Fruit fly (Drosophila melanogaster) whole organism, embryonic: ENCODE measurements around the gene Rbp1-like.
A peak's percentile ranks its signal among the peaks of the same experiment; 100 is the strongest.

Source experiments
- Abd-B ChIP-seq: fragments of 200-800 bp; sonication (Bioruptor generic); optimal IDR thresholded peaks from 2 replicates; lab custom pipeline; 2018; ENCODE audit warnings: missing biosample characterization, mild to moderate bottlenecking, missing genetic modification characterization, moderate library complexity
- Adf1 ChIP-seq: fragments of 200-800 bp; sonication (Bioruptor generic); IDR thresholded peaks from 2 replicates; pipeline ENCODE4 v1.3.6; 2022; ENCODE audit warnings: missing biosample characterization, missing genetic modification characterization
- Blimp-1 ChIP-seq: fragments of 200-800 bp; sonication (Bioruptor generic); optimal IDR thresholded peaks from 3 replicates; lab custom pipeline; 2018; ENCODE audit warnings: missing biosample characterization, missing genetic modification characterization, mild to moderate bottlenecking, moderate library complexity, missing genetic modification reagents
- CG10209 ChIP-seq: fragments of 200-800 bp; sonication (Bioruptor generic); optimal IDR thresholded peaks from 3 replicates; lab custom pipeline; 2017; ENCODE audit warnings: missing biosample characterization, mild to moderate bottlenecking, missing genetic modification characterization, missing genetic modification reagents
- CG10462 ChIP-seq: fragments of 200-800 bp; sonication (Bioruptor generic); optimal IDR thresholded peaks from 2 replicates; lab custom pipeline; 2016; ENCODE audit warnings: missing biosample characterization, missing genetic modification characterization
- CG11093 ChIP-seq: fragments of 200-800 bp; sonication (Bioruptor generic); IDR thresholded peaks from 3 replicates; pipeline ENCODE4 v1.3.6; 2022; ENCODE audit warnings: missing biosample characterization, missing genetic modification characterization
- CG11456 ChIP-seq: fragments of 200-800 bp; sonication (Bioruptor generic); IDR thresholded peaks from 3 replicates; pipeline ENCODE4 v1.3.6; 2022; ENCODE audit warnings: missing biosample characterization, missing genetic modification characterization
- CG15269 ChIP-seq: fragments of 200-800 bp; sonication (Bioruptor generic); optimal IDR thresholded peaks from 2 replicates; lab custom pipeline; 2018; ENCODE audit warnings: missing biosample characterization, mild to moderate bottlenecking, missing genetic modification characterization, moderate library complexity
- CG17912 ChIP-seq: fragments of 200-800 bp; sonication (Bioruptor generic); optimal IDR thresholded peaks from 2 replicates; lab custom pipeline; 2018; ENCODE audit warnings: missing biosample characterization, mild to moderate bottlenecking, missing genetic modification characterization
- CG18599 ChIP-seq: fragments of 200-800 bp; sonication (Bioruptor generic); optimal IDR thresholded peaks from 3 replicates; lab custom pipeline; 2017; ENCODE audit warnings: missing biosample characterization, missing genetic modification characterization, mild to moderate bottlenecking, moderate library complexity, missing genetic modification reagents
- CG18764 ChIP-seq: fragments of 200-800 bp; sonication (Bioruptor generic); optimal IDR thresholded peaks from 3 replicates; lab custom pipeline; 2016; ENCODE audit warnings: missing biosample characterization, missing genetic modification characterization
- CG2712 ChIP-seq: fragments of 200-800 bp; optimal IDR thresholded peaks from 3 replicates; lab custom pipeline; 2019; ENCODE audit warnings: missing biosample characterization, mild to moderate bottlenecking, missing genetic modification characterization, moderate library complexity
- CG3281 ChIP-seq: fragments of 200-800 bp; sonication (Bioruptor generic); optimal IDR thresholded peaks from 3 replicates; lab custom pipeline; 2017; ENCODE audit warnings: missing biosample characterization, mild to moderate bottlenecking, missing genetic modification characterization
- CG33213 ChIP-seq: fragments of 200-800 bp; sonication (Bioruptor generic); optimal IDR thresholded peaks from 3 replicates; lab custom pipeline; 2016; ENCODE audit warnings: missing biosample characterization, missing genetic modification characterization
- CG33557 ChIP-seq: fragments of 200-800 bp; sonication (Bioruptor generic); optimal IDR thresholded peaks from 2 replicates; lab custom pipeline; 2019; ENCODE audit warnings: missing biosample characterization, mild to moderate bottlenecking, missing genetic modification characterization, moderate library complexity
- CG34422 ChIP-seq: fragments of 200-800 bp; sonication (Bioruptor generic); IDR thresholded peaks from 3 replicates; pipeline ENCODE4 v1.3.6; 2022; ENCODE audit warnings: missing biosample characterization, missing genetic modification characterization
- CG6654 ChIP-seq: fragments of 200-800 bp; sonication (Bioruptor generic); optimal IDR thresholded peaks from 2 replicates; lab custom pipeline; 2017; ENCODE audit warnings: missing biosample characterization, mild to moderate bottlenecking, missing genetic modification characterization
- CG7928 ChIP-seq: fragments of 200-800 bp; sonication (Bioruptor generic); optimal IDR thresholded peaks from 2 replicates; lab custom pipeline; 2017; ENCODE audit warnings: missing biosample characterization, mild to moderate bottlenecking, missing genetic modification characterization
- CG9817 ChIP-seq: fragments of 200-800 bp; sonication (Bioruptor generic); optimal IDR thresholded peaks from 2 replicates; lab custom pipeline; 2018; ENCODE audit warnings: missing biosample characterization, mild to moderate bottlenecking, missing genetic modification characterization, moderate library complexity
- Chrac-16 ChIP-seq: fragments of 200-800 bp; sonication (Bioruptor generic); optimal IDR thresholded peaks from 3 replicates; lab custom pipeline; 2016; ENCODE audit warnings: missing biosample characterization, missing genetic modification characterization
- CoRest ChIP-seq: fragments of 200-800 bp; sonication (Bioruptor generic); optimal IDR thresholded peaks from 3 replicates; lab custom pipeline; 2018; ENCODE audit warnings: missing biosample characterization, mild to moderate bottlenecking, missing genetic modification characterization, moderate library complexity
- Dref ChIP-seq: fragments of 200-800 bp; sonication (Bioruptor generic); IDR thresholded peaks from 2 replicates; pipeline ENCODE4 v1.3.6; 2022; ENCODE audit warnings: missing biosample characterization, missing genetic modification characterization
- Fer1 ChIP-seq: fragments of 200-800 bp; sonication (Bioruptor generic); optimal IDR thresholded peaks from 2 replicates; lab custom pipeline; 2017; ENCODE audit warnings: missing biosample characterization, mild to moderate bottlenecking, missing genetic modification characterization
- Gug ChIP-seq: fragments of 200-800 bp; sonication (Bioruptor generic); IDR thresholded peaks from 4 replicates; pipeline ENCODE4 v1.3.6; 2022; ENCODE audit warnings: missing biosample characterization, missing genetic modification characterization
- HmgZ ChIP-seq: fragments of 200-800 bp; sonication (Bioruptor generic); optimal IDR thresholded peaks from 2 replicates; lab custom pipeline; 2018; ENCODE audit warnings: missing biosample characterization, mild to moderate bottlenecking, missing genetic modification characterization
- Lim3 ChIP-seq: fragments of 200-800 bp; sonication (Bioruptor generic); IDR thresholded peaks from 2 replicates; pipeline ENCODE4 v1.3.6; 2022; ENCODE audit warnings: missing biosample characterization, missing genetic modification characterization
- NK7.1 ChIP-seq: fragments of 200-800 bp; sonication (Bioruptor generic); optimal IDR thresholded peaks from 3 replicates; lab custom pipeline; 2016; ENCODE audit warnings: missing biosample characterization, missing genetic modification characterization
- Scr ChIP-seq: fragments of 200-800 bp; sonication (Bioruptor generic); IDR thresholded peaks from 2 replicates; pipeline ENCODE4 v1.3.6; 2022; ENCODE audit warnings: missing biosample characterization, missing genetic modification characterization; ENCODE audit not compliant: partially characterized antibody
- Six4 ChIP-seq: fragments of 200-800 bp; sonication (Bioruptor generic); optimal IDR thresholded peaks from 2 replicates; lab custom pipeline; 2016; ENCODE audit warnings: missing biosample characterization, missing genetic modification characterization
- Stat92E ChIP-seq, 3 experiments: fragments of >200 bp in 2 of 3; fragments of 200-800 bp in 1 of 3; sonication (Bioruptor generic) in 1 of 3; optimal IDR thresholded peaks; 2 replicates each; lab custom pipeline; 2017 to 2019; ENCODE audit warnings: missing biosample characterization in 3 of 3, missing genetic modification characterization in 3 of 3, mild to moderate bottlenecking in 1 of 3, moderate library complexity in 1 of 3
- cg ChIP-seq: fragments of 200-800 bp; sonication (Bioruptor generic); optimal IDR thresholded peaks from 3 replicates; lab custom pipeline; 2019; ENCODE audit warnings: missing biosample characterization, mild to moderate bottlenecking, missing genetic modification characterization, moderate library complexity
- chinmo ChIP-seq: fragments of 200-800 bp; sonication (Bioruptor generic); IDR thresholded peaks from 4 replicates; pipeline ENCODE4 v1.3.6; 2022; ENCODE audit warnings: missing biosample characterization, missing genetic modification characterization; ENCODE audit not compliant: partially characterized antibody
- crc ChIP-seq: fragments of 200-800 bp; sonication (Bioruptor generic); optimal IDR thresholded peaks from 2 replicates; lab custom pipeline; 2016; ENCODE audit warnings: missing biosample characterization, missing genetic modification characterization
- emc ChIP-seq: fragments of 200-800 bp; sonication (Bioruptor generic); optimal IDR thresholded peaks from 2 replicates; lab custom pipeline; 2016; ENCODE audit warnings: missing biosample characterization, missing genetic modification characterization
- en ChIP-seq: fragments of 200-800 bp; sonication (Bioruptor generic); optimal IDR thresholded peaks from 2 replicates; lab custom pipeline; 2016; ENCODE audit warnings: missing biosample characterization, missing genetic modification characterization
- gce ChIP-seq: fragments of 200-800 bp; sonication (Bioruptor generic); IDR thresholded peaks from 3 replicates; pipeline ENCODE4 v1.3.6; 2022; ENCODE audit warnings: missing biosample characterization, missing genetic modification characterization
- jing ChIP-seq: fragments of 200-800 bp; sonication (Bioruptor generic); optimal IDR thresholded peaks from 2 replicates; lab custom pipeline; 2018; ENCODE audit warnings: missing biosample characterization, mild to moderate bottlenecking, missing genetic modification characterization
- mirr ChIP-seq: fragments of 200-800 bp; sonication (Bioruptor generic); optimal IDR thresholded peaks from 3 replicates; lab custom pipeline; 2018; ENCODE audit warnings: missing biosample characterization, mild to moderate bottlenecking, missing genetic modification characterization
- nom ChIP-seq: fragments of 200-800 bp; sonication (Bioruptor generic); optimal IDR thresholded peaks from 2 replicates; lab custom pipeline; 2017; ENCODE audit warnings: missing biosample characterization, missing genetic modification characterization, mild to moderate bottlenecking, moderate library complexity, missing genetic modification reagents
- onecut ChIP-seq: fragments of 200-800 bp; sonication (Bioruptor generic); IDR thresholded peaks from 2 replicates; pipeline ENCODE4 v1.3.6; 2022; ENCODE audit warnings: missing biosample characterization, missing genetic modification characterization
- peb ChIP-seq: fragments of 200-800 bp; sonication (Bioruptor generic); IDR thresholded peaks from 2 replicates; pipeline ENCODE4 v1.3.6; 2022; ENCODE audit warnings: missing biosample characterization, missing genetic modification characterization
- psq ChIP-seq: fragments of 200-800 bp; sonication (Bioruptor generic); optimal IDR thresholded peaks from 2 replicates; lab custom pipeline; 2017; ENCODE audit warnings: missing biosample characterization, missing genetic modification characterization
- pzg ChIP-seq: fragments of 200-800 bp; sonication (Bioruptor generic); optimal IDR thresholded peaks from 3 replicates; lab custom pipeline; 2018; ENCODE audit warnings: missing biosample characterization, mild to moderate bottlenecking, missing genetic modification characterization, moderate library complexity
- row ChIP-seq: fragments of 200-800 bp; sonication (Bioruptor generic); IDR thresholded peaks from 3 replicates; pipeline ENCODE4 v1.3.6; 2022; ENCODE audit warnings: missing biosample characterization, missing genetic modification characterization
- slbo ChIP-seq: fragments of 200-800 bp; sonication (Bioruptor generic); IDR thresholded peaks from 2 replicates; pipeline ENCODE4 v1.3.6; 2022; ENCODE audit warnings: missing biosample characterization, missing genetic modification characterization
- sna ChIP-seq: fragments of 200-800 bp; sonication (Bioruptor generic); IDR thresholded peaks from 2 replicates; pipeline ENCODE4 v1.3.6; 2022; ENCODE audit warnings: missing biosample characterization, missing genetic modification characterization; ENCODE audit not compliant: partially characterized antibody
- sob ChIP-seq: fragments of 200-800 bp; sonication (Bioruptor generic); IDR thresholded peaks from 2 replicates; pipeline ENCODE4 v1.3.6; 2022; ENCODE audit warnings: missing biosample characterization, missing genetic modification characterization
- stwl ChIP-seq: fragments of 200-800 bp; sonication (Bioruptor generic); optimal IDR thresholded peaks from 3 replicates; lab custom pipeline; 2018; ENCODE audit warnings: missing biosample characterization, mild to moderate bottlenecking, missing genetic modification characterization, moderate library complexity

The Rbp1-like gene

DNA sequence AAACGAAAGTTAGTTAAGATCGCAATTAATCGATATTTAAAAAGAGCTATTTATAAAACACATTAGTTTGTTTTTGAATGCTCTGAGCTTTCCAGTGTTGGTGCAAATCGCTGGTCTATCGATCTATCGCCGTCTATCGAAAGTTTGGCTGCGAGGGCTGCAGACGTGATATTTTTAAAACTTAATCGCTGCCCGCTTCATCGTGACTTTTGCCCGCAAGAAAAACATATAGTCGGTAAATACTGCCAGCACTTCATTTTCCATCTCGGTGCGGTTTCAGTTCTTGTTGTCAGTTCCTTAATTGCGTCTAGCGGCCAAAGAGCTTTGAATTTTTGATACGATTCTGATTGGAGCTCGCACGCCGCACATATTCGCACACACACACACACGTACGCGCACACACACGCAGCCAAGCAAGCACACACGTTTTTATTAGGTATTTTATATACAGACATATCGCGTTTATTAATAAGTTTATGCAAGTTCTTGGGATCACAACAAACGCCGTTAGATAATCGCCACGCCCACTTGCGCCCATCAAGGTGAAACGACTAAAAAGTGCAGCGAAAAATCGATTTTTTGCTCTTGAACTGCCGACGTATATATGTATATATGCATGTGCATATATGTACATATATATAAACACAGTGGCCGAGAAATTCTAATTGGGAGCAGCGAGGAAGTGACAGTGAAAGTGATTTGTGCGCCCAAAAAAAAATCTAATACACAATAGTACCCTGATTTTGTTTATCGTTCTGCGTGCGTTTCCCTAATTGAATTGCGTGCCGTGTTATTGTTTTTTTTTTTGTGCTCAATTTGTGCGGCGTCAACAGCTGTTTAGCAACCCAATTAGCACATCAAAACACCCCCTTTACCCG lies 13.6 kb downstream of the Rbp1-like start (continued):
- TF ChIP-seq chinmo (0 out of 4 replicates have a peak, but pooled peaks have one; percentile 50), CG17912 (GFP tag; lab: Kevin White, UChicago) (no peak), stwl (tag; lab: Kevin White, UChicago) (peak; percentile 42), psq (GFP tag; lab: Kevin White, UChicago) (no peak), CG15269 (tag; lab: Kevin White, UChicago) (no peak), row (GFP tag; lab: Robert Waterston, UW) (peak; percentile 57), CG33557 (no peak), CG10462 (GFP tag; lab: Kevin White, UChicago) (no peak), Fer1 (GFP tag; lab: Kevin White, UChicago) (no peak), sna (GFP tag; lab: Robert Waterston, UW) (peak; percentile 73), Six4 (GFP tag; lab: Kevin White, UChicago) (no peak), gce (GFP tag; lab: Robert Waterston, UW) (no peak), Adf1 (GFP tag; lab: Robert Waterston, UW) (peak; percentile 19; the same call in 1 of the 2 replicates), peb (GFP tag; lab: Robert Waterston, UW) (no peak), Abd-B (peak; percentile 37), CG34422 (GFP tag; lab: Robert Waterston, UW) (0 out of 3 replicates have a peak, but pooled peaks have one; percentile 21), Stat92E (GFP tag; optimal IDR thresholded peaks at IDR 0.05; lab: Kevin White, UChicago) (peak in 1 of 3 experiments; percentile 27), CG11093 (GFP tag; lab: Robert Waterston, UW) (no peak), HmgZ (peak; percentile 59), Scr (peak; percentile 65), crc (GFP tag; lab: Kevin White, UChicago) (no peak), NK7.1 (GFP tag; lab: Kevin White, UChicago) (no peak), Gug (GFP tag; lab: Robert Waterston, UW) (peak; percentile 10; the same call in 1 of the 4 replicates), pzg (GFP tag; lab: Kevin White, UChicago) (peak; percentile 68), slbo (GFP tag; lab: Robert Waterston, UW) (peak; percentile 37; the same call in 1 of the 2 replicates), CG18599 (GFP tag; lab: Kevin White, UChicago) (no peak), en (GFP tag; lab: Kevin White, UChicago) (no peak), Blimp-1 (peak; percentile 72), CoRest (peak; percentile 21), cg (peak; percentile 80), CG7928 (peak; percentile 93), Dref (GFP tag; lab: Robert Waterston, UW) (peak; percentile 82), onecut (GFP tag; lab: Robert Waterston, UW) (peak; percentile 81), CG3281 (GFP tag; lab: Kevin White, UChicago) (peak; percentile 13), CG10209 (GFP tag; lab: Kevin White, UChicago) (no peak), CG9817 (tag; lab: Kevin White, UChicago) (no peak), CG11456 (GFP tag; lab: Robert Waterston, UW) (peak; percentile 56; the same call in 1 of the 3 replicates), nom (no peak), Lim3 (GFP tag; lab: Robert Waterston, UW) (no peak), mirr (GFP tag; lab: Kevin White, UChicago) (peak; percentile 8), CG33213 (GFP tag; lab: Kevin White, UChicago) (no peak), Chrac-16 (GFP tag; lab: Kevin White, UChicago) (no peak), sob (GFP tag; lab: Robert Waterston, UW) (peak; percentile 28; the same call in 1 of the 2 replicates), CG2712 (tag; lab: Kevin White, UChicago) (peak; percentile 4), emc (GFP tag; lab: Kevin White, UChicago) (no peak), CG18764 (no peak), CG6654 (GFP tag; lab: Kevin White, UChicago) (no peak), jing (no peak)
